Fruit fly (Drosophila melanogaster) Kc167 (cell line): Measurements from ENCODE around the gene CG10011.

Experiments used
- Sin3A ChIP-seq: fragments of >200 bp; optimal IDR thresholded peaks from 2 replicates; lab custom pipeline; 2018; ENCODE audit warnings: missing external identifiers
- h ChIP-seq: fragments of >200 bp; optimal IDR thresholded peaks from 3 replicates; lab custom pipeline; 2018; ENCODE audit warnings: missing external identifiers
- psq ChIP-seq: fragments of >200 bp; optimal IDR thresholded peaks from 2 replicates; lab custom pipeline; 2017; ENCODE audit warnings: missing external identifiers

DNA sequence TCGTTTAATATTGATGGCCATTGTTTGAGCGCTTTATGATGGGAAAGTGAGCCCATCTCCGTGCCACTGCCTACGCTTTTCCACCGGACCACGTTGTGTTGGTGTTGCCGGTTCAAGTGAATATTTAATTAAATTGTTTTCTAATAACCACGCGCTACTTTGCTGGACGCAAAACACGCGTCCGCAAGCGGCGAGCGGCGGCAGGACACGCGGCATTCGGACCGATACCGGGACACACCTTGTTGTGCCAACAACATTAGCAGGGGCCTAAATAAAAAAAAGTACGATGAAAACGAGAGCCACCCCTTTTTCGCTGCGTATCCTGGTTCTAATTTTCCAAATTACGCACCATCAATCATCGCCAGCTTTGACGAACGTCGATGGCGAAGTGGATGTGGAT lies 39.0 kb downstream of the CG10011 start:
- TF ChIP-seq psq, result no peak
- no peak for TF ChIP-seq Sin3A (lab: Kevin White, UChicago)
- no peak for TF ChIP-seq h (lab: Kevin White, UChicago)
